Worm (Caenorhabditis elegans) whole organism, L3 larva: ENCODE results near the gene ribo-1.

Experiments
- R02D3.7 ChIP-seq: fragments of 150-350 bp; optimal IDR thresholded peaks from 2 replicates; lab custom pipeline; 2014; ENCODE audit warnings: missing biosample characterization, missing genetic modification characterization
- ama-1 ChIP-seq: fragments of 150-350 bp; optimal IDR thresholded peaks from 2 replicates; lab custom pipeline; 2018
- ceh-16 ChIP-seq: sonication (generic microtip); optimal IDR thresholded peaks from 2 replicates; lab custom pipeline; 2017; ENCODE audit warnings: missing biosample characterization, missing genetic modification characterization
- ceh-28 ChIP-seq: fragments of 150-350 bp; optimal IDR thresholded peaks from 2 replicates; lab custom pipeline; 2014; ENCODE audit warnings: missing biosample characterization, missing genetic modification reagents, missing genetic modification characterization
- ceh-82 ChIP-seq: fragments of 150-350 bp; optimal IDR thresholded peaks from 2 replicates; lab custom pipeline; 2014; ENCODE audit warnings: missing biosample characterization, missing genetic modification characterization
- ceh-9 ChIP-seq: sonication (generic microtip); optimal IDR thresholded peaks from 2 replicates; lab custom pipeline; 2018; ENCODE audit warnings: missing biosample characterization, missing genetic modification characterization
- daf-12 ChIP-seq: fragments of 150-350 bp; optimal IDR thresholded peaks from 2 replicates; lab custom pipeline; 2014; ENCODE audit warnings: missing biosample characterization, missing genetic modification reagents, missing genetic modification characterization
- egl-27 ChIP-seq: sonication (generic microtip); optimal IDR thresholded peaks from 4 replicates; lab custom pipeline; 2017; ENCODE audit warnings: missing biosample characterization, missing genetic modification reagents, missing genetic modification characterization
- egl-5 ChIP-seq: fragments of 150-350 bp; optimal IDR thresholded peaks from 2 replicates; lab custom pipeline; 2017; ENCODE audit warnings: missing biosample characterization, missing genetic modification reagents, missing genetic modification characterization, inconsistent platforms
- elt-1 ChIP-seq: fragments of 150-350 bp; optimal IDR thresholded peaks from 2 replicates; lab custom pipeline; 2014; ENCODE audit warnings: missing biosample characterization, missing genetic modification characterization
- elt-2 ChIP-seq: sonication (generic microtip); optimal IDR thresholded peaks from 2 replicates; lab custom pipeline; 2016; ENCODE audit warnings: missing genetic modification reagents, mild to moderate bottlenecking, missing genetic modification characterization, missing compliant biosample characterization
- eor-1 ChIP-seq, 2 experiments: fragments of 150-350 bp; optimal IDR thresholded peaks; 2 replicates each; lab custom pipeline; 2014 to 2018; ENCODE audit warnings: missing biosample characterization in 2 of 2, missing genetic modification characterization in 2 of 2
- fkh-10 ChIP-seq: sonication (generic microtip); optimal IDR thresholded peaks from 2 replicates; lab custom pipeline; 2017; ENCODE audit warnings: missing biosample characterization, missing genetic modification reagents, missing genetic modification characterization
- fkh-2 ChIP-seq: fragments of 150-350 bp; optimal IDR thresholded peaks from 2 replicates; lab custom pipeline; 2014; ENCODE audit warnings: missing biosample characterization, missing genetic modification reagents, missing genetic modification characterization
- fos-1 ChIP-seq: fragments of 150-350 bp; optimal IDR thresholded peaks from 2 replicates; lab custom pipeline; 2014; ENCODE audit warnings: missing biosample characterization, missing genetic modification characterization
- hmg-11 ChIP-seq: sonication (generic microtip); optimal IDR thresholded peaks from 2 replicates; lab custom pipeline; 2016; ENCODE audit warnings: missing genetic modification characterization, missing compliant biosample characterization
- jun-1 ChIP-seq: fragments of 150-350 bp; optimal IDR thresholded peaks from 2 replicates; lab custom pipeline; 2014; ENCODE audit warnings: missing biosample characterization, missing genetic modification reagents, missing genetic modification characterization
- lin-15B ChIP-seq: fragments of 150-350 bp; optimal IDR thresholded peaks from 2 replicates; lab custom pipeline; 2014; ENCODE audit warnings: missing biosample characterization, missing genetic modification characterization
- lin-39 ChIP-seq: fragments of 150-350 bp; optimal IDR thresholded peaks from 2 replicates; lab custom pipeline; 2018; ENCODE audit warnings: missing biosample characterization, missing genetic modification reagents, missing genetic modification characterization
- lsy-12 ChIP-seq: sonication (generic microtip); optimal IDR thresholded peaks from 2 replicates; lab custom pipeline; 2016; ENCODE audit warnings: mild to moderate bottlenecking, missing genetic modification characterization, missing compliant biosample characterization
- mdl-1 ChIP-seq: fragments of 150-350 bp; optimal IDR thresholded peaks from 2 replicates; lab custom pipeline; 2014; ENCODE audit warnings: missing biosample characterization, missing genetic modification characterization
- mml-1 ChIP-seq: fragments of 150-350 bp; sonication (generic microtip); optimal IDR thresholded peaks from 3 replicates; lab custom pipeline; 2014; ENCODE audit warnings: missing biosample characterization, missing genetic modification characterization
- nfya-1 ChIP-seq: sonication (generic microtip); optimal IDR thresholded peaks from 2 replicates; lab custom pipeline; 2017; ENCODE audit warnings: missing genetic modification characterization, mild to moderate bottlenecking, missing compliant biosample characterization, antibody characterized with exemption, moderate library complexity; ENCODE audit not compliant: insufficient read depth
- nhr-11 ChIP-seq: fragments of 150-350 bp; optimal IDR thresholded peaks from 2 replicates; lab custom pipeline; 2014; ENCODE audit warnings: missing biosample characterization, missing genetic modification characterization
- nhr-12 ChIP-seq: fragments of 150-350 bp; optimal IDR thresholded peaks from 2 replicates; lab custom pipeline; 2014; ENCODE audit warnings: missing biosample characterization, missing genetic modification characterization
- nhr-23 ChIP-seq: fragments of 150-350 bp; optimal IDR thresholded peaks from 2 replicates; lab custom pipeline; 2014; ENCODE audit warnings: missing biosample characterization, missing genetic modification reagents, missing genetic modification characterization
- nhr-25 ChIP-seq: sonication (generic microtip); optimal IDR thresholded peaks from 2 replicates; lab custom pipeline; 2017; ENCODE audit warnings: missing biosample characterization, missing genetic modification characterization
- nhr-28 ChIP-seq: fragments of 150-350 bp; optimal IDR thresholded peaks from 2 replicates; lab custom pipeline; 2014; ENCODE audit warnings: missing biosample characterization, missing genetic modification characterization
- nhr-43 ChIP-seq: sonication (generic microtip); optimal IDR thresholded peaks from 2 replicates; lab custom pipeline; 2016; ENCODE audit warnings: mild to moderate bottlenecking, missing genetic modification characterization, missing compliant biosample characterization; ENCODE audit not compliant: poor library complexity, severe bottlenecking
- nhr-67 ChIP-seq: fragments of 150-350 bp; optimal IDR thresholded peaks from 2 replicates; lab custom pipeline; 2014; ENCODE audit warnings: missing biosample characterization, missing genetic modification characterization
- nhr-76 ChIP-seq: fragments of 150-350 bp; sonication (generic microtip); optimal IDR thresholded peaks from 5 replicates; lab custom pipeline; 2014; ENCODE audit warnings: missing biosample characterization, missing genetic modification characterization
- nhr-77 ChIP-seq: fragments of 150-350 bp; optimal IDR thresholded peaks from 2 replicates; lab custom pipeline; 2014; ENCODE audit warnings: missing biosample characterization, missing genetic modification characterization
- pha-4 ChIP-seq: fragments of 150-350 bp; optimal IDR thresholded peaks from 2 replicates; lab custom pipeline; 2014; ENCODE audit warnings: missing biosample characterization, missing genetic modification reagents, missing genetic modification characterization
- pqm-1 ChIP-seq: fragments of 150-350 bp; optimal IDR thresholded peaks from 2 replicates; lab custom pipeline; 2017; ENCODE audit warnings: missing biosample characterization, missing genetic modification characterization, inconsistent platforms
- sea-2 ChIP-seq: fragments of 150-350 bp; sonication (generic microtip); optimal IDR thresholded peaks from 4 replicates; lab custom pipeline; 2014; ENCODE audit warnings: missing biosample characterization, missing genetic modification reagents, missing genetic modification characterization
- skn-1 ChIP-seq: fragments of 150-350 bp; optimal IDR thresholded peaks from 2 replicates; lab custom pipeline; 2014; ENCODE audit warnings: missing biosample characterization, missing genetic modification characterization
- snpc-4 ChIP-seq: fragments of 150-350 bp; optimal IDR thresholded peaks from 2 replicates; lab custom pipeline; 2014; ENCODE audit warnings: missing biosample characterization, missing genetic modification characterization
- tbx-2 ChIP-seq: sonication (generic microtip); optimal IDR thresholded peaks from 2 replicates; lab custom pipeline; 2016; ENCODE audit warnings: mild to moderate bottlenecking, missing genetic modification characterization, missing compliant biosample characterization
- unc-39 ChIP-seq: sonication (generic microtip); optimal IDR thresholded peaks from 4 replicates; lab custom pipeline; 2017; ENCODE audit warnings: missing biosample characterization, missing genetic modification characterization
- unc-62 ChIP-seq: fragments of 150-350 bp; sonication (generic microtip); optimal IDR thresholded peaks from 4 replicates; lab custom pipeline; 2014; ENCODE audit warnings: missing biosample characterization, missing genetic modification reagents, missing genetic modification characterization
- zag-1 ChIP-seq: fragments of 150-350 bp; optimal IDR thresholded peaks from 2 replicates; lab custom pipeline; 2014; ENCODE audit warnings: missing biosample characterization, missing genetic modification characterization
- ztf-11 ChIP-seq: fragments of 150-350 bp; optimal IDR thresholded peaks from 2 replicates; lab custom pipeline; 2014; ENCODE audit warnings: missing biosample characterization, missing genetic modification characterization
- ztf-4 ChIP-seq: fragments of 150-350 bp; optimal IDR thresholded peaks from 2 replicates; lab custom pipeline; 2014; ENCODE audit warnings: missing biosample characterization, missing genetic modification characterization

The ribo-1 gene

DNA sequence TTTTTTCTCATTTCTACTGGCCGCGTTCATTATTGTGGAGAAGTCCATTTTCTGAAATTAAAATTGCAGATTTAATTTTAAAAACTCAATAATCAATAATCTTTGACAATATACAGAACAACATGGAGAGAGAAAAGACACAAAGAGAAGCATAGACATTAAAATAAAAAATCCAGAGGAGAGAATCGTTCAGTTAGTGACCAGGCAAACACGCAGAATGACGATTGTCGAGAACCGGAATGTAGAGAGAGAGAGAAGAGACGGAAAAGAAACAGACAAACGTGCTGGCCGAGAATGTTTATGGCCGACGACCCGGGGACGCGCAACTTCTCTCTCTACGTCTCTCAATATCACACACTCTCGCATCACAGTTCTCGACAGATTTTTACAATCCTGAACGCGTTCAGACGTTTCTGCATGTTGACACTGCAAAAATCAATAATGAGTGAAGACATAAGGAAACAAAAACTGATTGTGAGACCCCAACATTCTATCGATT is 22.8 kb upstream of the ribo-1 start, which contains the start of the genes T05A12.3 and T05A12.4:
T05A12.3 (minus strand) TSS at position 51 of the 499 bp plus-strand sequence.
T05A12.4 (plus strand) TSS at position 348 of the 499 bp plus-strand sequence.
- TF ChIP-seq nhr-28 (tag; lab: Kevin White, UChicago) (no peak), snpc-4 (tag; lab: Kevin White, UChicago) (peak; percentile 63), fos-1 (tag; lab: Kevin White, UChicago) (no peak), jun-1 (no peak), fkh-2 (tag; lab: Kevin White, UChicago) (no peak), unc-39 (tag; lab: Kevin White, UChicago) (no peak), ceh-82 (tag; lab: Kevin White, UChicago) (no peak), unc-62 (GFP tag; lab: Kevin White, UChicago) (no peak), nhr-23 (tag; lab: Kevin White, UChicago) (no peak), daf-12 (no peak), nhr-11 (no peak), ama-1 (lab: Kevin White, UChicago) (no peak), nhr-25 (tag; lab: Kevin White, UChicago) (peak; percentile 65), lsy-12 (tag; lab: Kevin White, UChicago) (no peak), zag-1 (no peak), ceh-9 (tag; lab: Kevin White, UChicago) (no peak), nfya-1 (peak; percentile 58), R02D3.7 (tag; lab: Kevin White, UChicago) (peak; percentile 44), nhr-43 (tag; lab: Kevin White, UChicago) (peak; percentile 25), eor-1 (tag; optimal IDR thresholded peaks at IDR 0.05; lab: Kevin White, UChicago) (no peak), egl-5 (tag; lab: Kevin White, UChicago) (peak; percentile 56), nhr-77 (no peak), mml-1 (tag; lab: Kevin White, UChicago) (no peak), ztf-11 (tag; lab: Kevin White, UChicago) (no peak), egl-27 (no peak), nhr-67 (no peak), ceh-28 (tag; lab: Kevin White, UChicago) (peak; percentile 10), skn-1 (no peak), elt-2 (peak; percentile 30), nhr-76 (no peak), nhr-12 (tag; lab: Kevin White, UChicago) (no peak), sea-2 (no peak), lin-15B (tag; lab: Kevin White, UChicago) (peak; percentile 60), ztf-4 (tag; lab: Kevin White, UChicago) (no peak), ceh-16 (tag; lab: Kevin White, UChicago) (no peak), pqm-1 (tag; lab: Kevin White, UChicago) (no peak), pha-4 (tag; lab: Kevin White, UChicago) (no peak), tbx-2 (tag; lab: Kevin White, UChicago) (no peak), fkh-10 (GFP tag; lab: Kevin White, UChicago) (no peak), lin-39 (peak; percentile 46), hmg-11 (peak; percentile 39)

DNA sequence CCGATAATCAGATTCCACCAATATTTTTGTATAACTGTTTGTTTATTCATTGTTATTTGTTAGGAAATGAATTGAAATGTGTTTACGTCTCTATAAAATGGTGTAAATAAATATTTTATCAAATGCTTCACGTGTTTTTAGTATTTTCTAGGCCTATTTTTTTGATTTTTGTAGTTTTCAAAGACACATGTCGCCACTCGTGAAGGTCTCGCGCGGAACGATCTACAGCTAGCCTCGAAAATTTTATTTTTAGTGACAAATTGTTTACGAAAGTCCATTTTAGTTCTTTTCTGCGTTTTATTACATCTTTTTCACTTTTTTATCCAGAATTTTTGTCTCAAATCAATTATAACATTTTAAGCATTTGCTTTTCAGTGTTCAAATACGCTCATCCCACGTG is 6.9 kb upstream of the ribo-1 start, which contains the start of gene T22D1.5:
T22D1.5 (plus strand) TSS at position 376 of the 400 bp plus-strand sequence.
- no peak for TF ChIP-seq fkh-10 (GFP tag; lab: Kevin White, UChicago)
- no peak for TF ChIP-seq hmg-11
- TF ChIP-seq daf-12, result no peak
- TF ChIP-seq ztf-4 (tag; lab: Kevin White, UChicago), result no peak
- TF ChIP-seq nhr-12 (tag; lab: Kevin White, UChicago), result no peak
- TF ChIP-seq mdl-1 (tag; lab: Kevin White, UChicago), result no peak
- no peak for TF ChIP-seq elt-2
- no peak for TF ChIP-seq elt-1 (tag; lab: Kevin White, UChicago)
- no peak for TF ChIP-seq mml-1 (tag; lab: Kevin White, UChicago)
- TF ChIP-seq zag-1, result no peak
- TF ChIP-seq snpc-4 (tag; lab: Kevin White, UChicago), result no peak
- no peak for TF ChIP-seq ceh-82 (tag; lab: Kevin White, UChicago)
- TF ChIP-seq ceh-9 (tag; lab: Kevin White, UChicago), result no peak
- TF ChIP-seq fos-1 (tag; lab: Kevin White, UChicago), result no peak
